Fruit fly (Drosophila melanogaster) whole organism, embryonic: ENCODE data around the gene bab1.

Experiments used
- B-H2 ChIP-seq: fragments of 200-800 bp; sonication (Bioruptor generic); optimal IDR thresholded peaks from 2 replicates; lab custom pipeline; 2018; ENCODE audit warnings: missing biosample characterization, mild to moderate bottlenecking, missing genetic modification characterization
- BEAF-32 ChIP-seq: fragments of 200-800 bp; sonication (Bioruptor generic); optimal IDR thresholded peaks from 3 replicates; lab custom pipeline; 2017; ENCODE audit warnings: missing biosample characterization, missing genetic modification characterization, mild to moderate bottlenecking, moderate library complexity, missing genetic modification reagents
- CG10267 ChIP-seq: fragments of 200-800 bp; sonication (Bioruptor generic); optimal IDR thresholded peaks from 2 replicates; lab custom pipeline; 2018; ENCODE audit warnings: missing biosample characterization, mild to moderate bottlenecking, missing genetic modification characterization, moderate library complexity
- CG10321 ChIP-seq: fragments of 200-800 bp; sonication (Bioruptor generic); IDR thresholded peaks from 2 replicates; pipeline ENCODE4 v1.3.6; 2022; ENCODE audit warnings: missing biosample characterization, missing genetic modification characterization
- CG10462 ChIP-seq: fragments of 200-800 bp; sonication (Bioruptor generic); optimal IDR thresholded peaks from 2 replicates; lab custom pipeline; 2016; ENCODE audit warnings: missing biosample characterization, missing genetic modification characterization
- CG10543 ChIP-seq: fragments of 200-800 bp; sonication (Bioruptor generic); optimal IDR thresholded peaks from 3 replicates; lab custom pipeline; 2017; ENCODE audit warnings: missing biosample characterization, mild to moderate bottlenecking, missing genetic modification characterization, moderate library complexity
- CG12155 ChIP-seq: fragments of 200-800 bp; sonication (Bioruptor generic); optimal IDR thresholded peaks from 3 replicates; lab custom pipeline; 2016; ENCODE audit warnings: missing biosample characterization, missing genetic modification characterization
- CG13424 ChIP-seq: fragments of 200-800 bp; sonication (Bioruptor generic); optimal IDR thresholded peaks from 2 replicates; lab custom pipeline; 2019; ENCODE audit warnings: missing biosample characterization, mild to moderate bottlenecking, missing genetic modification characterization, moderate library complexity
- CG13894 ChIP-seq: fragments of 200-800 bp; sonication (Bioruptor generic); optimal IDR thresholded peaks from 3 replicates; lab custom pipeline; 2018; ENCODE audit warnings: missing biosample characterization, mild to moderate bottlenecking, missing genetic modification characterization, moderate library complexity
- CG15514 ChIP-seq: fragments of 200-800 bp; sonication (Bioruptor generic); optimal IDR thresholded peaks from 3 replicates; lab custom pipeline; 2017; ENCODE audit warnings: missing biosample characterization, missing genetic modification characterization, mild to moderate bottlenecking, moderate library complexity, missing genetic modification reagents
- CG16815 ChIP-seq: fragments of 200-800 bp; sonication (Bioruptor generic); optimal IDR thresholded peaks from 3 replicates; lab custom pipeline; 2017; ENCODE audit warnings: missing biosample characterization, mild to moderate bottlenecking, missing genetic modification characterization
- CG17361 ChIP-seq: fragments of 200-800 bp; sonication (Bioruptor generic); IDR thresholded peaks from 3 replicates; pipeline ENCODE4 v1.3.6; 2022; ENCODE audit warnings: missing biosample characterization, missing genetic modification characterization
- CG30020 ChIP-seq: fragments of 200-800 bp; optimal IDR thresholded peaks from 2 replicates; lab custom pipeline; 2019; ENCODE audit warnings: missing biosample characterization, mild to moderate bottlenecking, missing genetic modification characterization, moderate library complexity
- CG3407 ChIP-seq: fragments of 200-800 bp; sonication (Bioruptor generic); optimal IDR thresholded peaks from 2 replicates; lab custom pipeline; 2018; ENCODE audit warnings: missing biosample characterization, mild to moderate bottlenecking, missing genetic modification characterization
- CG34376 ChIP-seq: fragments of 200-800 bp; sonication (Bioruptor generic); optimal IDR thresholded peaks from 2 replicates; lab custom pipeline; 2018; ENCODE audit warnings: missing biosample characterization, mild to moderate bottlenecking, missing genetic modification characterization
- CG4282 ChIP-seq: fragments of 200-800 bp; sonication (Bioruptor generic); optimal IDR thresholded peaks from 2 replicates; lab custom pipeline; 2016; ENCODE audit warnings: missing biosample characterization, missing genetic modification characterization
- CG7928 ChIP-seq: fragments of 200-800 bp; sonication (Bioruptor generic); optimal IDR thresholded peaks from 2 replicates; lab custom pipeline; 2017; ENCODE audit warnings: missing biosample characterization, mild to moderate bottlenecking, missing genetic modification characterization
- CG8290 ChIP-seq, 3 experiments: fragments of 200-800 bp; sonication (Bioruptor generic); optimal IDR thresholded peaks; 2 replicates each; lab custom pipeline; 2016 to 2019; ENCODE audit warnings: missing biosample characterization in 3 of 3, missing genetic modification characterization in 3 of 3, mild to moderate bottlenecking in 2 of 3, moderate library complexity in 1 of 3
- CG9817 ChIP-seq: fragments of 200-800 bp; sonication (Bioruptor generic); optimal IDR thresholded peaks from 2 replicates; lab custom pipeline; 2018; ENCODE audit warnings: missing biosample characterization, mild to moderate bottlenecking, missing genetic modification characterization, moderate library complexity
- Dad ChIP-seq: fragments of 200-800 bp; sonication (Bioruptor generic); optimal IDR thresholded peaks from 3 replicates; lab custom pipeline; 2016; ENCODE audit warnings: missing biosample characterization, missing genetic modification characterization
- Deaf1 ChIP-seq: fragments of 200-800 bp; optimal IDR thresholded peaks from 3 replicates; lab custom pipeline; 2019; ENCODE audit warnings: missing biosample characterization, mild to moderate bottlenecking, missing genetic modification characterization, moderate library complexity
- Dip3 ChIP-seq: fragments of 200-800 bp; sonication (Bioruptor generic); optimal IDR thresholded peaks from 3 replicates; lab custom pipeline; 2016; ENCODE audit warnings: missing biosample characterization, missing genetic modification characterization
- E2f2 ChIP-seq: fragments of 200-800 bp; sonication (Bioruptor generic); IDR thresholded peaks from 2 replicates; pipeline ENCODE4 v1.3.6; 2022; ENCODE audit warnings: missing biosample characterization, missing genetic modification characterization
- Hr3 ChIP-seq: fragments of 200-800 bp; sonication (Bioruptor generic); optimal IDR thresholded peaks from 3 replicates; lab custom pipeline; 2016; ENCODE audit warnings: missing biosample characterization, missing genetic modification characterization
- Max ChIP-seq: fragments of 200-800 bp; sonication (Bioruptor generic); optimal IDR thresholded peaks from 2 replicates; lab custom pipeline; 2016; ENCODE audit warnings: missing biosample characterization, mild to moderate bottlenecking, missing genetic modification characterization
- Pdp1 ChIP-seq, 2 experiments: fragments of 200-800 bp; sonication (Bioruptor generic); optimal IDR thresholded peaks; 3 replicates each; lab custom pipeline; 2016; ENCODE audit warnings: missing biosample characterization in 2 of 2, missing genetic modification characterization in 2 of 2, mild to moderate bottlenecking in 1 of 2, moderate library complexity in 1 of 2
- Scr ChIP-seq: fragments of 200-800 bp; sonication (Bioruptor generic); IDR thresholded peaks from 2 replicates; pipeline ENCODE4 v1.3.6; 2022; ENCODE audit warnings: missing biosample characterization, missing genetic modification characterization; ENCODE audit not compliant: partially characterized antibody
- Tbp ChIP-seq: fragments of >200 bp; optimal IDR thresholded peaks from 2 replicates; lab custom pipeline; 2018; ENCODE audit warnings: missing biosample characterization, missing genetic modification characterization
- YL-1 ChIP-seq: fragments of 200-800 bp; sonication (Bioruptor generic); optimal IDR thresholded peaks from 3 replicates; lab custom pipeline; 2017; ENCODE audit warnings: missing biosample characterization, mild to moderate bottlenecking, missing genetic modification characterization
- abd-A ChIP-seq: fragments of 200-800 bp; sonication (Bioruptor generic); optimal IDR thresholded peaks from 3 replicates; lab custom pipeline; 2019; ENCODE audit warnings: missing biosample characterization, mild to moderate bottlenecking, missing genetic modification characterization, moderate library complexity
- cg ChIP-seq: fragments of 200-800 bp; sonication (Bioruptor generic); optimal IDR thresholded peaks from 3 replicates; lab custom pipeline; 2019; ENCODE audit warnings: missing biosample characterization, mild to moderate bottlenecking, missing genetic modification characterization, moderate library complexity
- crol ChIP-seq: fragments of 200-800 bp; sonication (Bioruptor generic); IDR thresholded peaks from 2 replicates; pipeline ENCODE4 v1.3.6; 2022; ENCODE audit warnings: missing biosample characterization, missing genetic modification characterization
- dmrt99B ChIP-seq: fragments of 200-800 bp; sonication (Bioruptor generic); optimal IDR thresholded peaks from 2 replicates; lab custom pipeline; 2018; ENCODE audit warnings: missing biosample characterization, mild to moderate bottlenecking, missing genetic modification characterization, moderate library complexity
- dysf ChIP-seq: fragments of 200-800 bp; sonication (Bioruptor generic); IDR thresholded peaks from 3 replicates; pipeline ENCODE4 v1.3.6; 2022; ENCODE audit warnings: missing biosample characterization, missing genetic modification characterization
- en ChIP-seq: fragments of 200-800 bp; sonication (Bioruptor generic); optimal IDR thresholded peaks from 2 replicates; lab custom pipeline; 2016; ENCODE audit warnings: missing biosample characterization, missing genetic modification characterization
- fd64A ChIP-seq: fragments of 200-800 bp; sonication (Bioruptor generic); optimal IDR thresholded peaks from 3 replicates; lab custom pipeline; 2018; ENCODE audit warnings: missing biosample characterization, mild to moderate bottlenecking, missing genetic modification characterization
- h ChIP-seq: fragments of >200 bp; optimal IDR thresholded peaks from 2 replicates; lab custom pipeline; 2017
- jumu ChIP-seq: fragments of 200-800 bp; sonication (Bioruptor generic); optimal IDR thresholded peaks from 3 replicates; lab custom pipeline; 2016; ENCODE audit warnings: missing biosample characterization, missing genetic modification characterization
- lab ChIP-seq: fragments of 200-800 bp; sonication (Bioruptor generic); optimal IDR thresholded peaks from 3 replicates; lab custom pipeline; 2017; ENCODE audit warnings: missing biosample characterization, missing genetic modification characterization, mild to moderate bottlenecking, moderate library complexity, missing genetic modification reagents
- mld ChIP-seq: fragments of 200-800 bp; sonication (Bioruptor generic); IDR thresholded peaks from 3 replicates; pipeline ENCODE4 v1.3.6; 2022; ENCODE audit warnings: missing biosample characterization, missing genetic modification characterization; ENCODE audit not compliant: partially characterized antibody
- nerfin-1 ChIP-seq: fragments of 200-800 bp; sonication (Bioruptor generic); optimal IDR thresholded peaks from 3 replicates; lab custom pipeline; 2019; ENCODE audit warnings: missing biosample characterization, mild to moderate bottlenecking, missing genetic modification characterization, moderate library complexity
- org-1 ChIP-seq: fragments of 200-800 bp; sonication (Bioruptor generic); optimal IDR thresholded peaks from 2 replicates; lab custom pipeline; 2017; ENCODE audit warnings: missing biosample characterization, missing genetic modification characterization
- pros ChIP-seq: fragments of 200-800 bp; sonication (Bioruptor generic); optimal IDR thresholded peaks from 3 replicates; lab custom pipeline; 2019; ENCODE audit warnings: missing biosample characterization, mild to moderate bottlenecking, missing genetic modification characterization, moderate library complexity
- sc ChIP-seq, 3 experiments: fragments of >200 bp in 2 of 3; fragments of 200-800 bp in 1 of 3; sonication (Bioruptor generic) in 1 of 3; optimal IDR thresholded peaks; 2 replicates in 2 of 3; 3 replicates in 1 of 3; lab custom pipeline; 2017; ENCODE audit warnings: mild to moderate bottlenecking in 1 of 3, missing biosample characterization in 1 of 3, missing genetic modification characterization in 1 of 3, missing genetic modification reagents in 1 of 3
- sens ChIP-seq: fragments of 200-800 bp; sonication (Bioruptor generic); peaks from one replicate; lab custom pipeline; 2016; ENCODE audit warnings: missing biosample characterization, missing genetic modification characterization
- sna ChIP-seq: fragments of 200-800 bp; sonication (Bioruptor generic); IDR thresholded peaks from 2 replicates; pipeline ENCODE4 v1.3.6; 2022; ENCODE audit warnings: missing biosample characterization, missing genetic modification characterization; ENCODE audit not compliant: partially characterized antibody
- ssp ChIP-seq: fragments of 200-800 bp; sonication (Bioruptor generic); IDR thresholded peaks from 2 replicates; pipeline ENCODE4 v1.3.6; 2022; ENCODE audit warnings: missing biosample characterization, missing genetic modification characterization
- tap ChIP-seq: fragments of 200-800 bp; optimal IDR thresholded peaks from 3 replicates; lab custom pipeline; 2019; ENCODE audit warnings: missing biosample characterization, mild to moderate bottlenecking, missing genetic modification characterization, moderate library complexity
- wek ChIP-seq: fragments of 200-800 bp; sonication (Bioruptor generic); optimal IDR thresholded peaks from 3 replicates; lab custom pipeline; 2018; ENCODE audit warnings: missing biosample characterization, mild to moderate bottlenecking, missing genetic modification characterization, moderate library complexity

bab1 gene

DNA sequence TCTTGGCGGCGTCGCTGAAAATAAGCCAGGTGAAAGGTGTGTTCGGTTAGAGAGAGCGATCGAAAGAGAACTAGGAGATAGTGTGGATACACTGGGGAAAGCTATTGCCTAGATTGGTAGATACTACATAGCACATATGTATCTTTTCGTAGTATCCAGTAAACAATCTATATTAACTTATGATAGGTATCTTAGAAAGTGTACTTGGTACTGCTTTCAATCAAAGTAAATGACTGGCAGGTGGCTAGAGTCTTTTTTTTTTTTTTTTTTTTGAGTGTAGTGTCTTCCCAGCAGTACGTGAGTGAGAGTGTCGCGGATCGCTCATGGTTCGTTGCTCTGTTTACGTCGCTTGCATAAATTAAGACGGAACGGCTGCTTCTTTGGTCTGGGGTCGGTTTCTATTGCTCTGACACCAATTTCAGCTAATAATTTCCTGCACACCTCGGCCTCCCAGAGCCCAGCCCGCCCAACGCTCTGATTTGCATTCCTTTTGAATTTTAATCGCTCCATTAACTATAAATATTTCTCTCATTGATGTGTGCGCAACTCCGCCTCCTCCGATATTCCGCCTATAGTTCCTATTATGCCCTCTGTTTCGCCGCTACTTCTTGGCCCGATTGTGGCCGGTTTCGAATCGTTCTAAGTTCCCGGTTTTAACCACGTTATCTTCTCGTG lies 71.1 kb downstream of the bab1 start (continued):
- TF ChIP-seq cg (GFP tag; lab: Kevin White, UChicago): no peak
- TF ChIP-seq CG3407 (GFP tag; lab: Kevin White, UChicago): peak; percentile 69
- TF ChIP-seq dmrt99B (tag; lab: Kevin White, UChicago): peak; percentile 83
- no peak for TF ChIP-seq CG10462 (GFP tag; lab: Kevin White, UChicago)
- no peak for TF ChIP-seq CG10543 (GFP tag; lab: Kevin White, UChicago)
- no peak for TF ChIP-seq pros (GFP tag; lab: Kevin White, UChicago)
- TF ChIP-seq CG16815: no peak
- TF ChIP-seq CG34376 (GFP tag; lab: Kevin White, UChicago): no peak
- TF ChIP-seq nerfin-1: peak; percentile 53
- no peak for TF ChIP-seq Tbp
- TF ChIP-seq CG17361: peak; percentile 59; the same call in 2 of the 3 replicates
- peak; percentile 61 for TF ChIP-seq fd64A (GFP tag; lab: Kevin White, UChicago)
- peak; percentile 94 for TF ChIP-seq sens
- TF ChIP-seq CG30020 (tag; lab: Kevin White, UChicago): no peak
- no peak for TF ChIP-seq B-H2 (GFP tag; lab: Kevin White, UChicago)
- no peak for TF ChIP-seq BEAF-32 (GFP tag; lab: Kevin White, UChicago)
- TF ChIP-seq Dad (GFP tag; lab: Kevin White, UChicago): peak; percentile 35
- peak; percentile 44 for TF ChIP-seq Dip3
- peak; percentile 20 for TF ChIP-seq CG12155 (GFP tag; lab: Kevin White, UChicago)

- no peak for TF ChIP-seq CG4282 (GFP tag; lab: Kevin White, UChicago)
- no peak for TF ChIP-seq E2f2 (GFP tag; lab: Robert Waterston, UW)
- TF ChIP-seq CG7928 (GFP tag; lab: Kevin White, UChicago): no peak
- TF ChIP-seq CG15514 (GFP tag; lab: Kevin White, UChicago): peak; percentile 95
- TF ChIP-seq CG13894: peak; percentile 41
- TF ChIP-seq en (GFP tag; lab: Kevin White, UChicago): no peak
- no peak for TF ChIP-seq wek
- no peak for TF ChIP-seq Pdp1 (GFP tag; optimal IDR thresholded peaks at IDR 0.05; lab: Kevin White, UChicago)
- no peak for TF ChIP-seq ssp (GFP tag; lab: Robert Waterston, UW)
- no peak for TF ChIP-seq sc (optimal IDR thresholded peaks at IDR 0.05; lab: Kevin White, UChicago)
- no peak for TF ChIP-seq sc (GFP tag; optimal IDR thresholded peaks at IDR 0.05; lab: Kevin White, UChicago)
- TF ChIP-seq CG8290 (GFP tag; optimal IDR thresholded peaks at IDR 0.05; lab: Kevin White, UChicago): no peak
- TF ChIP-seq CG8290 (tag; optimal IDR thresholded peaks at IDR 0.05; lab: Kevin White, UChicago): no peak
- TF ChIP-seq dysf (GFP tag; lab: Robert Waterston, UW): no peak
- no peak for TF ChIP-seq crol (GFP tag; lab: Robert Waterston, UW)
- TF ChIP-seq CG10321 (GFP tag; lab: Robert Waterston, UW): no peak
- no peak for TF ChIP-seq tap (tag; lab: Kevin White, UChicago)
- TF ChIP-seq h (lab: Kevin White, UChicago): no peak
- TF ChIP-seq CG9817 (tag; lab: Kevin White, UChicago): no peak
- TF ChIP-seq CG10267 (tag; lab: Kevin White, UChicago): no peak
- no peak for TF ChIP-seq lab
- no peak for TF ChIP-seq sna (GFP tag; lab: Robert Waterston, UW)
- peak; percentile 17 for TF ChIP-seq abd-A (tag; lab: Kevin White, UChicago)
- TF ChIP-seq Deaf1 (tag; lab: Kevin White, UChicago): peak; percentile 85
- no peak for TF ChIP-seq mld (GFP tag; lab: Robert Waterston, UW)
- TF ChIP-seq Scr (GFP tag; lab: Robert Waterston, UW): no peak
- TF ChIP-seq Hr3 (GFP tag; lab: Kevin White, UChicago): no peak
- no peak for TF ChIP-seq org-1 (GFP tag; lab: Kevin White, UChicago)
- TF ChIP-seq YL-1 (GFP tag; lab: Kevin White, UChicago): no peak
- no peak for TF ChIP-seq jumu (GFP tag; lab: Kevin White, UChicago)
- no peak for TF ChIP-seq CG13424 (tag; lab: Kevin White, UChicago)
- no peak for TF ChIP-seq Max (GFP tag; lab: Kevin White, UChicago)
These were observed 77.2 kb downstream of the bab1 start for dm6 chr3L:1023728-1024127.
